Fruit fly (Drosophila melanogaster) whole organism: ENCODE data around the gene CG32512.

Source experiments
- CG8478 ChIP-seq: fragments of >200 bp; optimal IDR thresholded peaks from 2 replicates; lab custom pipeline; 2018; ENCODE audit warnings: inconsistent platforms
- Dll ChIP-seq: fragments of >200 bp; optimal IDR thresholded peaks from 2 replicates; lab custom pipeline; 2017
- EcR ChIP-seq, 2 experiments: fragments of >200 bp; optimal IDR thresholded peaks; 2 replicates each; lab custom pipeline; 2017; ENCODE audit warnings: missing biosample characterization in 2 of 2, missing genetic modification characterization in 2 of 2, missing genetic modification reagents in 2 of 2
- pan ChIP-seq: fragments of >200 bp; optimal IDR thresholded peaks from 2 replicates; lab custom pipeline; 2017
- psq ChIP-seq: fragments of >200 bp; optimal IDR thresholded peaks from 2 replicates; lab custom pipeline; 2017
- usp ChIP-seq: fragments of >200 bp; optimal IDR thresholded peaks from 2 replicates; lab custom pipeline; 2017; ENCODE audit warnings: missing biosample characterization, missing genetic modification characterization, mixed read lengths

Gene CG32512

dm6 chrX:21065775-21066174, 1.6 kb downstream of the CG32512 start:
- no peak for TF ChIP-seq pan
- no peak for TF ChIP-seq usp (GFP tag; lab: Kevin White, UChicago)
- no peak for TF ChIP-seq CG8478
- TF ChIP-seq EcR (GFP tag; optimal IDR thresholded peaks at IDR 0.05; lab: Kevin White, UChicago) = no peak

- no peak for TF ChIP-seq Dll (lab: Kevin White, UChicago)
- no peak for TF ChIP-seq pan
- no peak for TF ChIP-seq psq (lab: Kevin White, UChicago)
- no peak for TF ChIP-seq CG8478
- TF ChIP-seq EcR (GFP tag; optimal IDR thresholded peaks at IDR 0.05; lab: Kevin White, UChicago) = no peak
- no peak for TF ChIP-seq usp (GFP tag; lab: Kevin White, UChicago)
Observed at dm6 chrX:21064927-21065326, 2.4 kb downstream of the CG32512 start.

dm6 chrX:21060579-21060978, 6.8 kb downstream of the CG32512 start:
- TF ChIP-seq pan = no peak
- no peak for TF ChIP-seq Dll (lab: Kevin White, UChicago)
- peak; percentile 29 for TF ChIP-seq CG8478
- TF ChIP-seq usp (GFP tag; lab: Kevin White, UChicago) = no peak
- no peak for TF ChIP-seq EcR (GFP tag; optimal IDR thresholded peaks at IDR 0.05; lab: Kevin White, UChicago)

- TF ChIP-seq usp (GFP tag; lab: Kevin White, UChicago) = no peak
- no peak for TF ChIP-seq EcR (GFP tag; optimal IDR thresholded peaks at IDR 0.05; lab: Kevin White, UChicago)
- TF ChIP-seq Dll (lab: Kevin White, UChicago) = no peak
- no peak for TF ChIP-seq psq (lab: Kevin White, UChicago)
- TF ChIP-seq CG8478 = no peak
- TF ChIP-seq pan = no peak
Observed at dm6 chrX:21058991-21059390, 8.3 kb downstream of the CG32512 start.

- TF ChIP-seq Dll (lab: Kevin White, UChicago) (no peak), usp (GFP tag; lab: Kevin White, UChicago) (no peak), CG8478 (no peak), psq (lab: Kevin White, UChicago) (no peak), pan (no peak), EcR (GFP tag; optimal IDR thresholded peaks at IDR 0.05; lab: Kevin White, UChicago) (no peak)
Observed at dm6 chrX:21058437-21058836, 8.9 kb downstream of the CG32512 start.

dm6 chrX:21056732-21057131, 10.6 kb downstream of the CG32512 start:
- TF ChIP-seq psq (lab: Kevin White, UChicago) = no peak
- TF ChIP-seq EcR (GFP tag; optimal IDR thresholded peaks at IDR 0.05; lab: Kevin White, UChicago) = no peak

dm6 chrX:21054963-21055480, 12.3 kb downstream of the CG32512 start:
- TF ChIP-seq EcR (GFP tag; optimal IDR thresholded peaks at IDR 0.05; lab: Kevin White, UChicago) (no peak), CG8478 (no peak), Dll (lab: Kevin White, UChicago) (no peak), usp (GFP tag; lab: Kevin White, UChicago) (no peak), pan (no peak)

- TF ChIP-seq psq (lab: Kevin White, UChicago) = no peak
- no peak for TF ChIP-seq usp (GFP tag; lab: Kevin White, UChicago)
- TF ChIP-seq pan = no peak
- no peak for TF ChIP-seq CG8478
- TF ChIP-seq Dll (lab: Kevin White, UChicago) = no peak
- TF ChIP-seq EcR (GFP tag; optimal IDR thresholded peaks at IDR 0.05; lab: Kevin White, UChicago) = no peak
Observed at dm6 chrX:21053849-21054581, 13.3 kb downstream of the CG32512 start, which contains the start of the genes Stt3A and bves. Gene Stt3A, minus strand, starts transcription at chrX:21053937. Gene bves, plus strand, starts transcription at chrX:21053963.

- TF ChIP-seq psq (lab: Kevin White, UChicago) (no peak), pan (no peak), usp (GFP tag; lab: Kevin White, UChicago) (no peak), Dll (lab: Kevin White, UChicago) (no peak)
Observed at dm6 chrX:21053099-21053715, 14.1 kb downstream of the CG32512 start.

- no peak for TF ChIP-seq psq (lab: Kevin White, UChicago)
- no peak for TF ChIP-seq CG8478
- no peak for TF ChIP-seq EcR (GFP tag; optimal IDR thresholded peaks at IDR 0.05; lab: Kevin White, UChicago)
- no peak for TF ChIP-seq pan
- TF ChIP-seq usp (GFP tag; lab: Kevin White, UChicago) = no peak
- no peak for TF ChIP-seq Dll (lab: Kevin White, UChicago)
Observed at dm6 chrX:21047717-21048116, 19.6 kb downstream of the CG32512 start.

- no peak for TF ChIP-seq pan
- no peak for TF ChIP-seq psq (lab: Kevin White, UChicago)
- no peak for TF ChIP-seq EcR (GFP tag; optimal IDR thresholded peaks at IDR 0.05; lab: Kevin White, UChicago)
- TF ChIP-seq CG8478 = no peak
- TF ChIP-seq usp (GFP tag; lab: Kevin White, UChicago) = no peak
- TF ChIP-seq Dll (lab: Kevin White, UChicago) = no peak
Observed at dm6 chrX:21046141-21046540, 21.2 kb downstream of the CG32512 start.

- TF ChIP-seq Dll (lab: Kevin White, UChicago) (no peak), pan (no peak), psq (lab: Kevin White, UChicago) (no peak), usp (GFP tag; lab: Kevin White, UChicago) (no peak), CG8478 (no peak), EcR (GFP tag; optimal IDR thresholded peaks at IDR 0.05; lab: Kevin White, UChicago) (no peak)
Observed at dm6 chrX:21045448-21045941, 21.8 kb downstream of the CG32512 start.
